Worm (Caenorhabditis elegans): Measurements from ENCODE around the gene lact-2.

- TF ChIP-seq sem-4 (tag; optimal IDR thresholded peaks at IDR 0.05) (no peak), aly-2 (tag; optimal IDR thresholded peaks at IDR 0.05) (no peak), skn-1 (tag; optimal IDR thresholded peaks at IDR 0.05) (no peak), nhr-12 (tag; optimal IDR thresholded peaks at IDR 0.05) (no peak), lin-39 (tag; optimal IDR thresholded peaks at IDR 0.05) (no peak), lin-11 (tag; optimal IDR thresholded peaks at IDR 0.05) (no peak), blmp-1 (tag; optimal IDR thresholded peaks at IDR 0.05; ENCODE audit: insufficient read depth) (no peak), F13H6.1 (tag; optimal IDR thresholded peaks at IDR 0.05) (no peak), ceh-16 (tag; optimal IDR thresholded peaks at IDR 0.05) (no peak), ztf-4 (tag; optimal IDR thresholded peaks at IDR 0.05) (no peak), nhr-237 (tag; optimal IDR thresholded peaks at IDR 0.05) (no peak)
These were observed 10.9 kb downstream of the lact-2 start, which contains the start of gene ZK945.4 for ce11 chrII:10105604-10106003.

Measured in whole organism, L2 larva.